Worm (Caenorhabditis elegans) whole organism, L4/young adult: ENCODE data around the gene brf-1.

Experiments used
- W03F9.2 ChIP-seq: fragments of 150-350 bp; optimal IDR thresholded peaks from 2 replicates; lab custom pipeline; 2014; ENCODE audit warnings: missing biosample characterization, missing genetic modification characterization
- dao-5 ChIP-seq: sonication (generic microtip); optimal IDR thresholded peaks from 2 replicates; lab custom pipeline; 2016; ENCODE audit warnings: missing genotype, missing genetic modification characterization, moderate library complexity, missing compliant biosample characterization
- him-1 ChIP-seq: sonication (generic microtip); optimal IDR thresholded peaks from 2 replicates; lab custom pipeline; 2016; ENCODE audit warnings: missing genotype, missing genetic modification reagents, missing genetic modification characterization, missing compliant biosample characterization

Gene brf-1

DNA sequence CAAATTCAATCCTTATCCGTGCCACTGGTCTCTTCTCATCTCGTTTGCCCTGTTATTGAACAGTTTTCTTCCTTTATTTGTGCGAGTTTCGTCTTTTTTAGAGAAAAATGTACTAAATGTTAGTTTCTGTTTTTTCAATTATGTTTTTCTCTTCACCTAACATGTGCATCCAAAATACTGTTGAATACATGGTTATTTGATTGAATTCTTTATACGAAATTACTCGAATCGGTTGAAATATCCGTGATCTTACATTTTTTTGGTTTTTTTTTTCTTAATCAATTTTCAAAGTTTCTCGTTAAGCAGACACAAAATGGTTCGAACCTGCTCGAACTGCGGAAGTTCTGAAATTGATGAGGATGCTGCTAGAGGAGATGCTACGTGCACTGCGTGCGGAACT lies at the start of gene brf-1:
Gene brf-1 (plus strand): TSS at position 301 of the 400 bp plus-strand sequence.
- TF ChIP-seq dao-5 (tag; lab: Kevin White, UChicago) (no peak), him-1 (tag; lab: Kevin White, UChicago) (no peak), W03F9.2 (tag; lab: Kevin White, UChicago) (no peak)

- TF ChIP-seq W03F9.2 (tag; lab: Kevin White, UChicago) (no peak), him-1 (tag; lab: Kevin White, UChicago) (no peak), dao-5 (tag; lab: Kevin White, UChicago) (no peak)
Measured at ce11 chrII:7261854-7262253, 43.8 kb upstream of the brf-1 start, which contains the start of gene C30G12.4. TSS of gene C30G12.4 (plus strand) at chrII:7262154.

- no peak for TF ChIP-seq W03F9.2 (tag; lab: Kevin White, UChicago)
- no peak for TF ChIP-seq dao-5 (tag; lab: Kevin White, UChicago)
- no peak for TF ChIP-seq him-1 (tag; lab: Kevin White, UChicago)
Measured at ce11 chrII:7264675-7265074, 41.0 kb upstream of the brf-1 start.

DNA sequence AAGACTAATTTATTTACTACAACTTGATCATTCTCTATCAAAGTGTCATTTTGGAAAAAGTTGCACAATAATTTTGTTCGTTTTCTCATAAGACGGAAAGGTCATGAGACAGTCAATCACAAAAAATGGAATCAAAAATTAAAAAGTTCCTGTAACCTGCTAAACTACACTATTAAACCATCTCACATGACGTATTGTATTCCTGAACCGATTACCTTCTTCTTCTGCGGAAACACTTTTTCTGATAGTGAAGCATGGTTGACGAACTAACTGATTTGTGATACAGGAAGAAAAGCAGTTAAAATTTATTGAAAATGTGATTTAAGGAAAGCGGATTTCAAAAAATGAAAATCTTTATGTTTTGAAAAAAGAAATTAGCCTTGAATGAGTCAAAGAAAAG lies 35.9 kb upstream of the brf-1 start:
- TF ChIP-seq him-1 (tag; lab: Kevin White, UChicago) = no peak
- TF ChIP-seq dao-5 (tag; lab: Kevin White, UChicago) = no peak
- TF ChIP-seq W03F9.2 (tag; lab: Kevin White, UChicago) = no peak

- TF ChIP-seq dao-5 (tag; lab: Kevin White, UChicago) (no peak), W03F9.2 (tag; lab: Kevin White, UChicago) (no peak), him-1 (tag; lab: Kevin White, UChicago) (no peak)
Measured at ce11 chrII:7272513-7272912, 33.1 kb upstream of the brf-1 start.

- TF ChIP-seq W03F9.2 (tag; lab: Kevin White, UChicago) = no peak
- TF ChIP-seq dao-5 (tag; lab: Kevin White, UChicago) = no peak
- no peak for TF ChIP-seq him-1 (tag; lab: Kevin White, UChicago)
Measured at ce11 chrII:7273517-7273916, 32.1 kb upstream of the brf-1 start.

DNA sequence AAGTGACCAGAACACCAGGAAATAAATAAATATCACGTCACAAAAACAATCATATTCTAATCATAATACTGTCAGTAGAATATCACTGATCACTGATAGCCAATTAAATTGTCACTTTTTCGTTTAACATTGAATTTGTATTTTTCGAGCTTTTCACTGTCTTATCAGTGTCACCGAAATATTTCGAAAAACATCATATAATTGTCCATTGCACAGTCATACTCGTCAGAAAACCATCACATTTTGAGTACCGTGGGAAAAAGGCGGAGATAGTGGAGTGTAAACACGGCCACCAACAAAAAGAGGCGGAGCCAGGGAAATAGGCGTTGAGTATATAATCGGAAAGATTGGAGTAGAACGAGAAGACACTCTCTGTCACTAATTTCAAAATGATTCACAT lies 28.4 kb upstream of the brf-1 start:
- TF ChIP-seq him-1 (tag; lab: Kevin White, UChicago) (no peak), W03F9.2 (tag; lab: Kevin White, UChicago) (no peak), dao-5 (tag; lab: Kevin White, UChicago) (no peak)

- TF ChIP-seq dao-5 (tag; lab: Kevin White, UChicago) (no peak), W03F9.2 (tag; lab: Kevin White, UChicago) (no peak), him-1 (tag; lab: Kevin White, UChicago) (no peak)
Measured at ce11 chrII:7277925-7278324, 27.7 kb upstream of the brf-1 start.

- no peak for TF ChIP-seq him-1 (tag; lab: Kevin White, UChicago)
- no peak for TF ChIP-seq dao-5 (tag; lab: Kevin White, UChicago)
- TF ChIP-seq W03F9.2 (tag; lab: Kevin White, UChicago) = no peak
Measured at ce11 chrII:7279808-7280207, 25.9 kb upstream of the brf-1 start.

ce11 chrII:7280584-7280983 lies 25.1 kb upstream of the brf-1 start:
- no peak for TF ChIP-seq dao-5 (tag; lab: Kevin White, UChicago)
- TF ChIP-seq him-1 (tag; lab: Kevin White, UChicago) = no peak
- no peak for TF ChIP-seq W03F9.2 (tag; lab: Kevin White, UChicago)

ce11 chrII:7283063-7283462 lies 22.6 kb upstream of the brf-1 start:
- no peak for TF ChIP-seq dao-5 (tag; lab: Kevin White, UChicago)
- no peak for TF ChIP-seq W03F9.2 (tag; lab: Kevin White, UChicago)
- TF ChIP-seq him-1 (tag; lab: Kevin White, UChicago) = no peak

ce11 chrII:7287140-7287539 lies 18.5 kb upstream of the brf-1 start:
- TF ChIP-seq dao-5 (tag; lab: Kevin White, UChicago) (no peak), him-1 (tag; lab: Kevin White, UChicago) (no peak), W03F9.2 (tag; lab: Kevin White, UChicago) (no peak)

DNA sequence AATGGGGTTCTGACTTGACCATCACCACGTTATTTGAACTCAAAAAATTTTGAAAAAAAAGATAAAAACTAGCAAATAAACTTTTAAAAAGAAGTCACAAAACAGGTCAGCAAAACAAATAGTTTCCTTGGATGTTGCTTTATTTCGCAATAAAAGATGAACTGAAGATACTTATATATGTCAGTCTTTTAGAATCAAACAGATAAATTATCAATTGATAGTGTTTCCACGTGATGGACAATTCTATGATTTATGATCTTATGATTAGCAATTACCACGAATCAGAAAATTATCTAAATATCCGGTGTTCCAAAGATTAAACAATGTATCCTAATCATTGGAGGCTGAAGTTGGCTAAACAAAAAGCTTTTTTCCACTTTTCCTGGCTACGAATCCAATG lies 17.9 kb upstream of the brf-1 start:
- TF ChIP-seq dao-5 (tag; lab: Kevin White, UChicago) (no peak), W03F9.2 (tag; lab: Kevin White, UChicago) (no peak), him-1 (tag; lab: Kevin White, UChicago) (no peak)

DNA sequence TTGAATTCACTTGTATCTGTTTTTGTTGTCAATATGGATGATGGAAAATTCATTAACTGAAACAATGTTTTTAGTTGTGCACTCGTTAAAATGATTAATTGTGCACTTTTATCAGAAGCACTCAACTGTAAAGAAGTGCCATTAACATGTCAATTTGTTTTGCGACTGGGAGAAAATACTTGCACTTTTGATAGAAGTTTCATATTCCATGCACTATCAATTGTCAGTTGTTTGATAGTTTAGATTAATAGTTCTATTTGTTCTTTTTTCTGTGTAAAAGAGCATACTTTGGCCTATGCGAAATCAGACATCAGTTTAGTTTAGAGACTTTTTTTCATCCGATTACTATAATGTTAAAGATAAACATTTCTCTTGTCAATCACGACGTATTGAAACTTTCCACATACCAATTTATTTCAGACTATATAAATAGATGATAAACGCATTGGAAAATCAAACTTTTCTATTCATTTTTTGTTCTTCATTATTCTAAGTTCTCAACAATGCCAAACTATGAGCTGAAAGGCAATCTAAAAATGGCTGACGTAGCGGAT lies 15.7 kb upstream of the brf-1 start, which contains the start of gene C30G12.2:
Gene C30G12.2 (plus strand): TSS at position 504 of the 554 bp plus-strand sequence.
- no peak for TF ChIP-seq dao-5 (tag; lab: Kevin White, UChicago)
- TF ChIP-seq W03F9.2 (tag; lab: Kevin White, UChicago) = no peak
- no peak for TF ChIP-seq him-1 (tag; lab: Kevin White, UChicago)
